Fruit fly (Drosophila melanogaster): ENCODE measurements around the gene abd-A.

DNA sequence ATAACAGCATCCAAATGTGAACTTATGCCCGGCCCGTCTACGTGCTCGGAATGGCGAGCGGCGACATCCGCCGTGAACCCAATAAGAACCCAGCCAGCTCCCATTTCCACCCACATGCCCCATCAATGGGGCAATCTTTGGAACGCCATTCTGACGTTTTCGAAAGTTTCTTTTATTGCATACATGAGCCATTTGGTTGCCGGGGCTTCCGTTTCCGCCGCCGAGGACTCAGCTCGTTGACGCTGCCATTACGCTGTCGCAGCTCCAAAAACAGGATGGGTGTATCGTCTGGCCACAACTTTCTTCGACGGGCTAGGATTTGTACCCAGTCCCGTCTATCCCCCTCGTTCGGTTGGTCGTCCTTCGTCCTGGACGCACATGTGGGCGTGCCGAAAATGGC lies 23.7 kb downstream of the abd-A start:
- no peak for TF ChIP-seq N (GFP tag; optimal IDR thresholded peaks at IDR 0.05)
- no peak for TF ChIP-seq woc (GFP tag; optimal IDR thresholded peaks at IDR 0.05)
- TF ChIP-seq sage (GFP tag; optimal IDR thresholded peaks at IDR 0.05) = no peak
- TF ChIP-seq Sp1 (GFP tag; optimal IDR thresholded peaks at IDR 0.05) = no peak
- TF ChIP-seq psq (GFP tag; optimal IDR thresholded peaks at IDR 0.05) = no peak
- no peak for TF ChIP-seq br (GFP tag; optimal IDR thresholded peaks at IDR 0.05)
- no peak for TF ChIP-seq Mio (GFP tag; optimal IDR thresholded peaks at IDR 0.05)
- TF ChIP-seq pan (optimal IDR thresholded peaks at IDR 0.05) = no peak
- TF ChIP-seq usp (GFP tag; optimal IDR thresholded peaks at IDR 0.05) = no peak
- no peak for TF ChIP-seq Hnf4 (GFP tag; optimal IDR thresholded peaks at IDR 0.05)
- no peak for TF ChIP-seq Dfd (GFP tag; optimal IDR thresholded peaks at IDR 0.05)
